Worm (Caenorhabditis elegans): ENCODE measurements around the gene ZK688.12.
A peak's percentile ranks its signal among the peaks of the same experiment; 100 is the strongest.

DNA sequence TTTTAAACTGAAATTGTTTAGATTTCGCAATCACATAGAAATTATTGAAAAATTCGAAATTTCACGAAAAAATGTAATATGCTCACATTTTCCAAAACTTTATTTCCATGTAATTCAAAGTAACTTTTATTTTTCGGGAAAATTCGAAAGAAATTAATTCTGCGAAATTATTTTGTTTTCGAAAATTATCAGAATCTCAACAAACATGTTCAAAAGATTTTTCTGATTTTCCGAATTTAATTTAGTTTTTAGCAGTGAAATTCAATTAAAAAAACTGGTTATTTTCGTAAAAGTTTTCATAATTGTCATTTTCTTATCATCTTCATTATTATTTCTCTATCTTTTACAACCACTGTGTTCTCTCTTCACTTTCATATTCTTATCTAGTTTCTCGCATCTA lies 19.8 kb upstream of the ZK688.12 start, which contains the start of gene ran-2:
- TF ChIP-seq nhr-25 (tag; optimal IDR thresholded peaks at IDR 0.05) (no peak), fos-1 (tag; optimal IDR thresholded peaks at IDR 0.05) (peak; percentile 34), nhr-11 (tag; optimal IDR thresholded peaks at IDR 0.05) (no peak), nhr-77 (tag; optimal IDR thresholded peaks at IDR 0.05) (no peak), nhr-23 (tag; optimal IDR thresholded peaks at IDR 0.05) (no peak), mdl-1 (tag; optimal IDR thresholded peaks at IDR 0.05) (no peak), unc-55 (GFP tag; optimal IDR thresholded peaks at IDR 0.05) (no peak), skn-1 (tag; optimal IDR thresholded peaks at IDR 0.05) (no peak), unc-62 (GFP tag; optimal IDR thresholded peaks at IDR 0.05) (no peak), lin-13 (GFP tag; optimal IDR thresholded peaks at IDR 0.05) (no peak), lin-39 (tag; optimal IDR thresholded peaks at IDR 0.05) (no peak), snpc-4 (tag; optimal IDR thresholded peaks at IDR 0.05) (no peak), ztf-11 (tag; optimal IDR thresholded peaks at IDR 0.05) (no peak), ama-1 (optimal IDR thresholded peaks at IDR 0.05) (no peak)

Data from whole organism, L2 larva.